Fruit fly (Drosophila melanogaster): ENCODE data around the gene CG15601.

The CG15601 gene

dm6 chrX:15703720-15704206, 6.7 kb upstream of the CG15601 start, which contains the start of the genes Pis and Hap40:
TSS of gene Pis (minus strand) at chrX:15703770.
TSS of gene Hap40 (plus strand) at chrX:15704125.
- TF ChIP-seq CG14655 (GFP tag; optimal IDR thresholded peaks at IDR 0.05) (no peak), Pif1A (GFP tag; optimal IDR thresholded peaks at IDR 0.05) (no peak), CG8301 (tag; optimal IDR thresholded peaks at IDR 0.05) (peak; percentile 50), CG17806 (tag; optimal IDR thresholded peaks at IDR 0.05) (peak; percentile 56), CG34367 (tag; optimal IDR thresholded peaks at IDR 0.05) (peak; percentile 61), CG12605 (GFP tag; IDR thresholded peaks at IDR 0.05) (no peak), gl (tag; optimal IDR thresholded peaks at IDR 0.05) (no peak), CG4496 (GFP tag; IDR thresholded peaks at IDR 0.05) (peak; percentile 68; the same call in 2 of the 3 replicates), CG13204 (GFP tag; optimal IDR thresholded peaks at IDR 0.05) (no peak), CG10348 (GFP tag; IDR thresholded peaks at IDR 0.05) (peak; percentile 29; the same call in 1 of the 2 replicates), Ets98B (GFP tag; IDR thresholded peaks at IDR 0.05) (peak; percentile 34; the same call in 1 of the 2 replicates), EcR (GFP tag; optimal IDR thresholded peaks at IDR 0.05) (peak; percentile 38), CG8159 (tag; optimal IDR thresholded peaks at IDR 0.05) (peak; percentile 69), Snoo (tag; optimal IDR thresholded peaks at IDR 0.05) (peak; percentile 59), CG9948 (tag; optimal IDR thresholded peaks at IDR 0.05) (peak; percentile 68), CG32121 (GFP tag; IDR thresholded peaks at IDR 0.05) (peak; percentile 57), D1 (tag; optimal IDR thresholded peaks at IDR 0.05) (no peak), CG15710 (tag; optimal IDR thresholded peaks at IDR 0.05) (peak; percentile 72), Pif1B (GFP tag; optimal IDR thresholded peaks at IDR 0.05) (no peak), fd96Ca (GFP tag; IDR thresholded peaks at IDR 0.05) (peak; percentile 66; the same call in 2 of the 3 replicates), rn (GFP tag; IDR thresholded peaks at IDR 0.05) (no peak)

- no peak for TF ChIP-seq D1 (tag; optimal IDR thresholded peaks at IDR 0.05)
- peak; percentile 8 for TF ChIP-seq CG8301 (tag; optimal IDR thresholded peaks at IDR 0.05)
- no peak for TF ChIP-seq CG10348 (GFP tag; IDR thresholded peaks at IDR 0.05)
- no peak for TF ChIP-seq CG17806 (tag; optimal IDR thresholded peaks at IDR 0.05)
- peak; percentile 0 for TF ChIP-seq CG15710 (tag; optimal IDR thresholded peaks at IDR 0.05)
- peak; percentile 2 for TF ChIP-seq CG8159 (tag; optimal IDR thresholded peaks at IDR 0.05)
- no peak for TF ChIP-seq Snoo (tag; optimal IDR thresholded peaks at IDR 0.05)
- no peak for TF ChIP-seq rn (GFP tag; IDR thresholded peaks at IDR 0.05)
- no peak for TF ChIP-seq CG13204 (GFP tag; optimal IDR thresholded peaks at IDR 0.05)
- no peak for TF ChIP-seq CG9948 (tag; optimal IDR thresholded peaks at IDR 0.05)
- peak; percentile 31; the same call in 2 of the 3 replicates for TF ChIP-seq CG4496 (GFP tag; IDR thresholded peaks at IDR 0.05)
- no peak for TF ChIP-seq EcR (GFP tag; optimal IDR thresholded peaks at IDR 0.05)
- TF ChIP-seq CG12605 (GFP tag; IDR thresholded peaks at IDR 0.05): no peak
- no peak; the same call in 2 of the 3 replicates for TF ChIP-seq fd96Ca (GFP tag; IDR thresholded peaks at IDR 0.05)
These were observed 843 bp upstream of the CG15601 start for dm6 chrX:15709624-15709983.

dm6 chrX:15710751-15711179, 318 bp downstream of the CG15601 start:
- no peak for TF ChIP-seq CG14655 (GFP tag; optimal IDR thresholded peaks at IDR 0.05)
- no peak for TF ChIP-seq CG10348 (GFP tag; IDR thresholded peaks at IDR 0.05)
- TF ChIP-seq CG13204 (GFP tag; optimal IDR thresholded peaks at IDR 0.05): no peak
- no peak for TF ChIP-seq CG4496 (GFP tag; IDR thresholded peaks at IDR 0.05)
- TF ChIP-seq D1 (tag; optimal IDR thresholded peaks at IDR 0.05): no peak

- TF ChIP-seq Pif1B (GFP tag; optimal IDR thresholded peaks at IDR 0.05) (no peak), CG15710 (tag; optimal IDR thresholded peaks at IDR 0.05) (peak; percentile 1)
These were observed 2.0 kb downstream of the CG15601 start, which contains the start of gene HUWE1 for dm6 chrX:15712409-15712808. TSS of gene HUWE1 (plus strand) at chrX:15712628.

dm6 chrX:15731968-15732367, 21.5 kb downstream of the CG15601 start, which contains the start of gene CG8191:
TSS of gene CG8191 (plus strand) at chrX:15732178.
- no peak for TF ChIP-seq CG17806 (tag; optimal IDR thresholded peaks at IDR 0.05)

dm6 chrX:15733192-15733892, 22.9 kb downstream of the CG15601 start:
- TF ChIP-seq CG10348 (GFP tag; IDR thresholded peaks at IDR 0.05): no peak
- TF ChIP-seq CG14655 (GFP tag; optimal IDR thresholded peaks at IDR 0.05): no peak
- no peak for TF ChIP-seq CG8159 (tag; optimal IDR thresholded peaks at IDR 0.05)
- no peak for TF ChIP-seq D1 (tag; optimal IDR thresholded peaks at IDR 0.05)
- TF ChIP-seq Pif1A (GFP tag; optimal IDR thresholded peaks at IDR 0.05): no peak
- no peak for TF ChIP-seq EcR (GFP tag; optimal IDR thresholded peaks at IDR 0.05)
- TF ChIP-seq CG8301 (tag; optimal IDR thresholded peaks at IDR 0.05): no peak
- peak; percentile 25; the same call in 1 of the 2 replicates for TF ChIP-seq rn (GFP tag; IDR thresholded peaks at IDR 0.05)
- no peak for TF ChIP-seq CG9948 (tag; optimal IDR thresholded peaks at IDR 0.05)
- TF ChIP-seq CG17806 (tag; optimal IDR thresholded peaks at IDR 0.05): no peak
- TF ChIP-seq CG32121 (GFP tag; IDR thresholded peaks at IDR 0.05): peak; percentile 21; the same call in 1 of the 2 replicates
- TF ChIP-seq CG13204 (GFP tag; optimal IDR thresholded peaks at IDR 0.05): no peak
- no peak for TF ChIP-seq Snoo (tag; optimal IDR thresholded peaks at IDR 0.05)
- TF ChIP-seq gl (tag; optimal IDR thresholded peaks at IDR 0.05): no peak
- TF ChIP-seq CG4496 (GFP tag; IDR thresholded peaks at IDR 0.05): peak; percentile 48; the same call in 2 of the 3 replicates
- peak; percentile 52 for TF ChIP-seq CG12605 (GFP tag; IDR thresholded peaks at IDR 0.05)
- TF ChIP-seq fd96Ca (GFP tag; IDR thresholded peaks at IDR 0.05): no peak
- TF ChIP-seq Pif1B (GFP tag; optimal IDR thresholded peaks at IDR 0.05): no peak
- TF ChIP-seq CG34367 (tag; optimal IDR thresholded peaks at IDR 0.05): no peak
- TF ChIP-seq CG15710 (tag; optimal IDR thresholded peaks at IDR 0.05): no peak
- peak; percentile 9; the same call in 1 of the 2 replicates for TF ChIP-seq Ets98B (GFP tag; IDR thresholded peaks at IDR 0.05)
